Fruit fly (Drosophila melanogaster) Kc167 (cell line): ENCODE data around the gene Ibf2.

Source experiments
- Myc ChIP-seq: fragments of >200 bp; optimal IDR thresholded peaks from 2 replicates; lab custom pipeline; 2017; ENCODE audit warnings: missing external identifiers
- h ChIP-seq: fragments of >200 bp; optimal IDR thresholded peaks from 3 replicates; lab custom pipeline; 2018; ENCODE audit warnings: missing external identifiers
- insv ChIP-seq: fragments of >200 bp; optimal IDR thresholded peaks from 3 replicates; lab custom pipeline; 2018; ENCODE audit warnings: missing external identifiers
- psq ChIP-seq: fragments of >200 bp; optimal IDR thresholded peaks from 2 replicates; lab custom pipeline; 2017; ENCODE audit warnings: missing external identifiers
- ttk ChIP-seq: sonication (Bioruptor generic); optimal IDR thresholded peaks from 2 replicates; lab custom pipeline; 2017; ENCODE audit warnings: missing external identifiers

dm6 chr3R:9287710-9288109, 29.4 kb upstream of the Ibf2 start:
- no peak for TF ChIP-seq h (lab: Kevin White, UChicago)
- TF ChIP-seq ttk (lab: Kevin White, UChicago), result no peak
- no peak for TF ChIP-seq insv (lab: Kevin White, UChicago)
- no peak for TF ChIP-seq Myc (lab: Kevin White, UChicago)
- no peak for TF ChIP-seq psq (lab: Kevin White, UChicago)
